Worm (Caenorhabditis elegans) whole organism, late embryonic: ENCODE data around the gene T23G7.2.
A peak's percentile ranks its signal among the peaks of the same experiment; 100 is the strongest.

Source experiments
- K02D7.2 ChIP-seq: sonication (generic microtip); optimal IDR thresholded peaks from 2 replicates; lab custom pipeline; 2017; ENCODE audit warnings: mild to moderate bottlenecking, missing genetic modification characterization, missing compliant biosample characterization
- Y22D7AL.16 ChIP-seq: sonication (generic microtip); optimal IDR thresholded peaks from 2 replicates; lab custom pipeline; 2016; ENCODE audit warnings: missing genetic modification characterization, missing compliant biosample characterization
- ama-1 ChIP-seq: fragments of 150-350 bp; optimal IDR thresholded peaks from 2 replicates; lab custom pipeline; 2014
- ceh-30 ChIP-seq: fragments of 150-350 bp; optimal IDR thresholded peaks from 2 replicates; lab custom pipeline; 2014; ENCODE audit warnings: missing biosample characterization, missing genetic modification characterization
- ceh-45 ChIP-seq: fragments of 200-800 bp; sonication (Bioruptor generic); IDR thresholded peaks from 2 replicates; pipeline ENCODE4 v1.3.6; 2022; ENCODE audit warnings: missing genetic modification reagents, missing genetic modification characterization, missing compliant biosample characterization
- ceh-48 ChIP-seq: sonication (generic microtip); optimal IDR thresholded peaks from 2 replicates; lab custom pipeline; 2016; ENCODE audit warnings: missing genetic modification characterization, inconsistent platforms, missing compliant biosample characterization
- ceh-9 ChIP-seq: sonication (generic microtip); optimal IDR thresholded peaks from 2 replicates; lab custom pipeline; 2016; ENCODE audit warnings: mild to moderate bottlenecking, missing genetic modification characterization, inconsistent platforms, missing compliant biosample characterization
- fkh-10 ChIP-seq: fragments of 150-350 bp; optimal IDR thresholded peaks from 2 replicates; lab custom pipeline; 2014; ENCODE audit warnings: missing biosample characterization, missing genetic modification reagents, missing genetic modification characterization
- sdc-2 ChIP-seq: sonication (generic microtip); optimal IDR thresholded peaks from 2 replicates; lab custom pipeline; 2016; ENCODE audit warnings: missing genotype, missing genetic modification characterization, missing compliant biosample characterization
- unc-42 ChIP-seq: sonication (generic microtip); optimal IDR thresholded peaks from 2 replicates; lab custom pipeline; 2016; ENCODE audit warnings: missing genotype, missing genetic modification characterization, missing compliant biosample characterization
- unc-55 ChIP-seq: sonication (generic microtip); optimal IDR thresholded peaks from 2 replicates; lab custom pipeline; 2017; ENCODE audit warnings: missing biosample characterization, missing genetic modification reagents, missing genetic modification characterization

- TF ChIP-seq ceh-45 (GFP tag; lab: Robert Waterston, UW) (no peak), ceh-48 (no peak), K02D7.2 (tag; lab: Kevin White, UChicago) (no peak), ama-1 (lab: Kevin White, UChicago) (no peak), fkh-10 (GFP tag; lab: Kevin White, UChicago) (no peak), unc-42 (tag; lab: Kevin White, UChicago) (peak; percentile 28), sdc-2 (tag; lab: Kevin White, UChicago) (no peak), ceh-9 (tag; lab: Kevin White, UChicago) (no peak), unc-55 (no peak), ceh-30 (tag; lab: Kevin White, UChicago) (no peak), Y22D7AL.16 (tag; lab: Kevin White, UChicago) (no peak)
Measured at ce11 chrII:9165762-9166460, 6.8 kb downstream of the T23G7.2 start, which contains the start of gene W07A12.8.
